Fruit fly (Drosophila melanogaster) whole organism: ENCODE data around the gene AstA-R1.

Experiments used
- CG8478 ChIP-seq: fragments of >200 bp; optimal IDR thresholded peaks from 2 replicates; lab custom pipeline; 2018; ENCODE audit warnings: inconsistent platforms
- Dll ChIP-seq: fragments of >200 bp; optimal IDR thresholded peaks from 2 replicates; lab custom pipeline; 2017
- EcR ChIP-seq, 2 experiments: fragments of >200 bp; optimal IDR thresholded peaks; 2 replicates each; lab custom pipeline; 2017; ENCODE audit warnings: missing biosample characterization in 2 of 2, missing genetic modification characterization in 2 of 2, missing genetic modification reagents in 2 of 2
- pan ChIP-seq: fragments of >200 bp; optimal IDR thresholded peaks from 2 replicates; lab custom pipeline; 2017
- psq ChIP-seq: fragments of >200 bp; optimal IDR thresholded peaks from 2 replicates; lab custom pipeline; 2017
- usp ChIP-seq: fragments of >200 bp; optimal IDR thresholded peaks from 2 replicates; lab custom pipeline; 2017; ENCODE audit warnings: missing biosample characterization, missing genetic modification characterization, mixed read lengths

dm6 chrX:3672095-3672995 lies 98.0 kb downstream of the AstA-R1 start:
- TF ChIP-seq psq (no peak), usp (GFP tag; lab: Kevin White, UChicago) (no peak), CG8478 (lab: Kevin White, UChicago) (no peak), pan (lab: Kevin White, UChicago) (no peak), Dll (lab: Kevin White, UChicago) (peak; percentile 1), EcR (GFP tag; optimal IDR thresholded peaks at IDR 0.05; lab: Kevin White, UChicago) (no peak)
